Worm (Caenorhabditis elegans) whole organism, late embryonic: ENCODE data around the gene T11G6.4.

Source experiments
- ceh-14 ChIP-seq: sonication (generic microtip); optimal IDR thresholded peaks from 2 replicates; lab custom pipeline; 2016; ENCODE audit warnings: missing genotype, missing genetic modification characterization, missing compliant biosample characterization
- dve-1 ChIP-seq: sonication (generic microtip); optimal IDR thresholded peaks from 2 replicates; lab custom pipeline; 2017; ENCODE audit warnings: antibody characterized with exemption, mild to moderate bottlenecking, missing genetic modification characterization, missing compliant biosample characterization
- elt-2 ChIP-seq: sonication (generic microtip); optimal IDR thresholded peaks from 2 replicates; lab custom pipeline; 2016; ENCODE audit warnings: missing genetic modification reagents, missing genetic modification characterization, missing compliant biosample characterization
- pha-2 ChIP-seq: sonication (generic microtip); optimal IDR thresholded peaks from 2 replicates; lab custom pipeline; 2017; ENCODE audit warnings: mild to moderate bottlenecking, missing genetic modification characterization, missing compliant biosample characterization
- pqm-1 ChIP-seq: sonication (generic microtip); optimal IDR thresholded peaks from 2 replicates; lab custom pipeline; 2016; ENCODE audit warnings: missing genetic modification characterization, missing compliant biosample characterization

ce11 chrIV:10854042-10854441, 2.3 kb upstream of the T11G6.4 start:
- TF ChIP-seq pqm-1 (tag; lab: Kevin White, UChicago) (no peak), dve-1 (tag; lab: Kevin White, UChicago) (no peak), ceh-14 (tag; lab: Kevin White, UChicago) (no peak), pha-2 (tag; lab: Kevin White, UChicago) (no peak), elt-2 (no peak)
